Worm (Caenorhabditis elegans): ENCODE results near the gene hlh-12.

- no peak for TF ChIP-seq sptf-1 (tag; optimal IDR thresholded peaks at IDR 0.05)
- TF ChIP-seq snpc-4 (tag; optimal IDR thresholded peaks at IDR 0.05), result no peak
- no peak for TF ChIP-seq lin-13 (tag; optimal IDR thresholded peaks at IDR 0.05)
- no peak for TF ChIP-seq nhr-76 (tag; optimal IDR thresholded peaks at IDR 0.05)
- TF ChIP-seq mep-1 (tag; optimal IDR thresholded peaks at IDR 0.05), result no peak
- TF ChIP-seq tbx-8 (GFP tag; optimal IDR thresholded peaks at IDR 0.05), result no peak
- no peak for TF ChIP-seq nhr-28 (tag; optimal IDR thresholded peaks at IDR 0.05)
These were observed 49.1 kb upstream of the hlh-12 start for ce11 chrIV:8528345-8528744.
